Worm (Caenorhabditis elegans) whole organism, L4 larva: Measurements from ENCODE around the gene C43H6.4.

Experiments used
- F37D6.2 ChIP-seq: sonication (generic microtip); optimal IDR thresholded peaks from 2 replicates; lab custom pipeline; 2016; ENCODE audit warnings: mild to moderate bottlenecking, missing genetic modification characterization, missing compliant biosample characterization
- R02D3.7 ChIP-seq: fragments of 150-350 bp; sonication (generic microtip); optimal IDR thresholded peaks from 3 replicates; lab custom pipeline; 2014; ENCODE audit warnings: missing biosample characterization, missing genetic modification characterization
- ZK546.5 ChIP-seq, 2 experiments: sonication (generic microtip); optimal IDR thresholded peaks; 2 replicates each; lab custom pipeline; 2017; ENCODE audit warnings: missing biosample characterization in 2 of 2, missing genetic modification characterization in 2 of 2
- aha-1 ChIP-seq: fragments of 150-350 bp; peaks from one replicate; lab custom pipeline; 2014; ENCODE audit warnings: missing biosample characterization, missing genetic modification characterization
- aly-2 ChIP-seq: sonication (generic microtip); optimal IDR thresholded peaks from 2 replicates; lab custom pipeline; 2018; ENCODE audit warnings: missing biosample characterization, missing genetic modification characterization
- ceh-44 ChIP-seq: fragments of 200-800 bp; sonication (Bioruptor generic); IDR thresholded peaks from 2 replicates; pipeline ENCODE4 v1.3.6; 2022; ENCODE audit warnings: missing genetic modification reagents, missing genetic modification characterization, missing compliant biosample characterization
- ceh-82 ChIP-seq: sonication (generic microtip); optimal IDR thresholded peaks from 2 replicates; lab custom pipeline; 2017; ENCODE audit warnings: missing biosample characterization, missing genetic modification characterization
- cey-2 ChIP-seq: sonication (generic microtip); optimal IDR thresholded peaks from 3 replicates; lab custom pipeline; 2017; ENCODE audit warnings: missing genetic modification characterization, mild to moderate bottlenecking, missing compliant biosample characterization, antibody characterized with exemption, borderline replicate concordance; ENCODE audit not compliant: insufficient read depth
- daf-16 ChIP-seq, 3 experiments: sonication (generic microtip); optimal IDR thresholded peaks; 2 replicates each; lab custom pipeline; 2016 to 2017; ENCODE audit warnings: missing genetic modification characterization in 3 of 3, missing genetic modification reagents in 3 of 3, mild to moderate bottlenecking in 2 of 3, missing compliant biosample characterization in 2 of 3, missing biosample characterization in 1 of 3, moderate library complexity in 1 of 3
- daf-19 ChIP-seq: fragments of 200-800 bp; sonication (Bioruptor generic); conservative IDR thresholded peaks from 2 replicates; pipeline ENCODE4 v1.3.6; 2022; ENCODE audit warnings: missing genetic modification characterization, missing compliant biosample characterization
- dmd-6 ChIP-seq: fragments of 200-800 bp; sonication (Bioruptor generic); IDR thresholded peaks from 2 replicates; pipeline ENCODE4 v1.3.6; 2022; ENCODE audit warnings: missing genetic modification reagents, missing genetic modification characterization, missing compliant biosample characterization
- hlh-11 ChIP-seq: fragments of 200-800 bp; sonication (Bioruptor generic); optimal IDR thresholded peaks from 2 replicates; lab custom pipeline; 2018; ENCODE audit warnings: mild to moderate bottlenecking, missing genetic modification characterization, missing compliant biosample characterization
- hlh-30 ChIP-seq: sonication (generic microtip); optimal IDR thresholded peaks from 2 replicates; lab custom pipeline; 2017; ENCODE audit warnings: antibody characterized with exemption, mild to moderate bottlenecking, missing genetic modification characterization, missing compliant biosample characterization; ENCODE audit not compliant: insufficient read depth
- hmg-1.1 ChIP-seq: fragments of 200-800 bp; sonication (Bioruptor generic); IDR thresholded peaks from 2 replicates; pipeline ENCODE4 v1.3.6; 2022; ENCODE audit warnings: missing genetic modification reagents, missing genetic modification characterization, missing compliant biosample characterization
- lin-1 ChIP-seq: fragments of 200-800 bp; sonication (Bioruptor generic); IDR thresholded peaks from 2 replicates; pipeline ENCODE4 v1.3.6; 2022; ENCODE audit warnings: missing genetic modification reagents, missing genetic modification characterization, missing compliant biosample characterization
- lin-15B ChIP-seq: fragments of 150-350 bp; sonication (generic microtip); optimal IDR thresholded peaks from 3 replicates; lab custom pipeline; 2014; ENCODE audit warnings: missing biosample characterization, missing genetic modification characterization
- lin-38 ChIP-seq: fragments of 200-800 bp; sonication (Bioruptor generic); IDR thresholded peaks from 2 replicates; pipeline ENCODE4 v1.3.6; 2022; ENCODE audit warnings: missing genetic modification reagents, missing genetic modification characterization, missing compliant biosample characterization
- madf-9 ChIP-seq: fragments of 200-800 bp; sonication (Bioruptor generic); conservative IDR thresholded peaks from 2 replicates; pipeline ENCODE4 v1.3.6; 2022; ENCODE audit warnings: missing genetic modification reagents, missing genetic modification characterization, missing compliant biosample characterization
- mep-1 ChIP-seq: fragments of 150-350 bp; sonication (generic microtip); optimal IDR thresholded peaks from 3 replicates; lab custom pipeline; 2014; ENCODE audit warnings: missing biosample characterization, missing genetic modification characterization
- mes-2 ChIP-seq: sonication (generic microtip); optimal IDR thresholded peaks from 2 replicates; lab custom pipeline; 2016; ENCODE audit warnings: missing genotype, mild to moderate bottlenecking, missing genetic modification characterization, missing compliant biosample characterization; ENCODE audit not compliant: poor library complexity, severe bottlenecking
- nhr-11 ChIP-seq: fragments of 150-350 bp; optimal IDR thresholded peaks from 2 replicates; lab custom pipeline; 2014; ENCODE audit warnings: missing biosample characterization, missing genetic modification characterization
- nhr-111 ChIP-seq: fragments of 200-800 bp; sonication (Bioruptor generic); optimal IDR thresholded peaks from 2 replicates; lab custom pipeline; 2018; ENCODE audit warnings: mild to moderate bottlenecking, missing genetic modification characterization, missing compliant biosample characterization
- nhr-25 ChIP-seq: sonication (generic microtip); optimal IDR thresholded peaks from 2 replicates; lab custom pipeline; 2017; ENCODE audit warnings: missing genetic modification characterization, mild to moderate bottlenecking, missing compliant biosample characterization, antibody characterized with exemption, moderate library complexity, borderline replicate concordance; ENCODE audit not compliant: insufficient read depth
- nhr-41 ChIP-seq: fragments of 200-800 bp; sonication (Bioruptor generic); IDR thresholded peaks from 2 replicates; pipeline ENCODE4 v1.3.6; 2022; ENCODE audit warnings: missing genetic modification reagents, missing genetic modification characterization, missing compliant biosample characterization
- nhr-48 ChIP-seq: sonication (generic microtip); optimal IDR thresholded peaks from 2 replicates; lab custom pipeline; 2016; ENCODE audit warnings: mild to moderate bottlenecking, missing genetic modification characterization, missing compliant biosample characterization
- nhr-6 ChIP-seq: fragments of 150-350 bp; optimal IDR thresholded peaks from 2 replicates; lab custom pipeline; 2014; ENCODE audit warnings: missing biosample characterization, missing genetic modification characterization
- nhr-76 ChIP-seq: fragments of 150-350 bp; optimal IDR thresholded peaks from 2 replicates; lab custom pipeline; 2014; ENCODE audit warnings: missing biosample characterization, missing genetic modification characterization
- php-3 ChIP-seq: fragments of 200-800 bp; sonication (Bioruptor generic); IDR thresholded peaks from 2 replicates; pipeline ENCODE4 v1.3.6; 2022; ENCODE audit warnings: missing genetic modification reagents, missing genetic modification characterization, missing compliant biosample characterization
- saeg-2 ChIP-seq: fragments of 200-800 bp; sonication (Bioruptor generic); IDR thresholded peaks from 2 replicates; pipeline ENCODE4 v1.3.6; 2022; ENCODE audit warnings: missing genetic modification reagents, missing genetic modification characterization, missing compliant biosample characterization
- skn-1 ChIP-seq: fragments of 150-350 bp; optimal IDR thresholded peaks from 2 replicates; lab custom pipeline; 2014; ENCODE audit warnings: missing biosample characterization, missing genetic modification characterization
- snpc-1.2 ChIP-seq: fragments of 200-800 bp; sonication (Bioruptor generic); IDR thresholded peaks from 2 replicates; pipeline ENCODE4 v1.3.6; 2022; ENCODE audit warnings: missing genetic modification reagents, missing genetic modification characterization, missing compliant biosample characterization
- snpc-4 ChIP-seq: fragments of 150-350 bp; optimal IDR thresholded peaks from 2 replicates; lab custom pipeline; 2014; ENCODE audit warnings: missing biosample characterization, missing genetic modification characterization
- spr-1 ChIP-seq: sonication (generic microtip); optimal IDR thresholded peaks from 2 replicates; lab custom pipeline; 2016; ENCODE audit warnings: mild to moderate bottlenecking, missing genetic modification characterization, missing compliant biosample characterization
- tra-1 ChIP-seq: fragments of 200-800 bp; sonication (Bioruptor generic); IDR thresholded peaks from 2 replicates; pipeline ENCODE4 v1.3.6; 2022; ENCODE audit warnings: missing genetic modification reagents, missing genetic modification characterization, missing compliant biosample characterization
- unc-39 ChIP-seq: sonication (generic microtip); optimal IDR thresholded peaks from 2 replicates; lab custom pipeline; 2017; ENCODE audit warnings: missing biosample characterization, missing genetic modification characterization

C43H6.4 gene

ce11 chrX:2413277-2413676 is 9.5 kb downstream of the C43H6.4 start, which contains the start of gene hlh-15:
hlh-15 (minus strand) TSS chrX:2413377.
- TF ChIP-seq unc-39 (no peak), R02D3.7 (tag; lab: Kevin White, UChicago) (no peak), snpc-1.2 (no peak), nhr-76 (no peak), nhr-25 (no peak), skn-1 (no peak), php-3 (GFP tag; lab: Robert Waterston, UW) (no peak), aly-2 (tag; lab: Kevin White, UChicago) (no peak), mes-2 (tag; lab: Kevin White, UChicago) (no peak), lin-38 (no peak), hlh-30 (tag; lab: Kevin White, UChicago) (no peak), lin-15B (tag; lab: Kevin White, UChicago) (no peak), nhr-6 (tag; lab: Kevin White, UChicago) (no peak), snpc-4 (no peak), nhr-48 (tag; lab: Kevin White, UChicago) (no peak), nhr-41 (GFP tag; lab: Robert Waterston, UW) (no peak), cey-2 (tag; lab: Kevin White, UChicago) (no peak), spr-1 (tag; lab: Kevin White, UChicago) (no peak), mep-1 (no peak)

ce11 chrX:2419777-2420176 is 16.0 kb downstream of the C43H6.4 start, which contains the start of gene glr-7:
glr-7 (minus strand) TSS chrX:2419877.
- TF ChIP-seq ZK546.5 (tag; optimal IDR thresholded peaks at IDR 0.05; lab: Kevin White, UChicago) (no peak), hlh-30 (tag; lab: Kevin White, UChicago) (no peak), nhr-111 (GFP tag; lab: Kevin White, UChicago) (no peak), aly-2 (tag; lab: Kevin White, UChicago) (no peak), daf-19 (GFP tag; lab: Robert Waterston, UW) (no peak)

- peak; percentile 60 for TF ChIP-seq nhr-48 (tag; lab: Kevin White, UChicago)
- peak; percentile 11; the same call in 1 of the 2 replicates for TF ChIP-seq php-3 (GFP tag; lab: Robert Waterston, UW)
- no peak for TF ChIP-seq ceh-44 (GFP tag; lab: Robert Waterston, UW)
- no peak for TF ChIP-seq hlh-30 (tag; lab: Kevin White, UChicago)
- no peak for TF ChIP-seq ceh-82 (tag; lab: Kevin White, UChicago)
- peak; percentile 60 for TF ChIP-seq hlh-11 (tag; lab: Kevin White, UChicago)
- no peak for TF ChIP-seq ZK546.5 (tag; optimal IDR thresholded peaks at IDR 0.05; lab: Kevin White, UChicago)
- peak; percentile 96 for TF ChIP-seq dmd-6 (GFP tag; lab: Robert Waterston, UW)
- TF ChIP-seq spr-1 (tag; lab: Kevin White, UChicago) = no peak
- no peak for TF ChIP-seq nhr-11 (tag; lab: Kevin White, UChicago)
- TF ChIP-seq tra-1 (GFP tag; lab: Robert Waterston, UW) = peak; percentile 90
- no peak for TF ChIP-seq F37D6.2 (tag; lab: Kevin White, UChicago)
- no peak for TF ChIP-seq saeg-2 (GFP tag; lab: Robert Waterston, UW)
- no peak for TF ChIP-seq hmg-1.1 (GFP tag; lab: Robert Waterston, UW)
- peak; percentile 16 for TF ChIP-seq aha-1
- TF ChIP-seq lin-1 (GFP tag; lab: Robert Waterston, UW) = no peak
- TF ChIP-seq daf-16 (GFP tag; optimal IDR thresholded peaks at IDR 0.05; lab: Kevin White, UChicago) = peak in 1 of 2 experiments; percentile 38
- TF ChIP-seq daf-16 (tag; optimal IDR thresholded peaks at IDR 0.05; lab: Kevin White, UChicago) = no peak
- no peak for TF ChIP-seq madf-9 (GFP tag; lab: Robert Waterston, UW)
These were observed 18.3 kb downstream of the C43H6.4 start for ce11 chrX:2422123-2422522.
